Worm (Caenorhabditis elegans): ENCODE measurements around the gene F35H8.1.

Gene F35H8.1

DNA sequence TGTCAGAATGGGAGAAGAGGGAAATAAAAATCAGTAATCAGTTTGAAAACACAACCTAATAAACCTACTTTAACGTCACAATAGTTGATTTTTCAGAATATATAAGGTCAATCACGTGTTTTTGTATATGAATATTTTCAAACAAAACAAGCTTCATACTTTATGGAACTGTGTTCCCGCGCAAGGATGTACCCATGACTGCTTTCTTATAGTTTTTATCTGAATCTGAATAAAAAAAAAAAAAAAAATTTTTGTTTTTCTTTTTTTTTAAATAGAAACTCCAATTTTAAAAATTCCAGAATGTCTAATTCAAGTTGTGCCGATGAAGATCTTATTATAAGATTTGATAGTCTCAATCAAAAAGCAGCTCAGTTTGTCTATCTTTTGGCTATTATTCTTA is 24.6 kb downstream of the F35H8.1 start, which contains the start of gene sra-2:
Gene sra-2, plus strand, starts transcription at position 301 of the 400 bp plus-strand sequence.
- TF ChIP-seq pes-1 (GFP tag; IDR thresholded peaks at IDR 0.05) (no peak), B0310.2 (tag; optimal IDR thresholded peaks at IDR 0.05) (no peak), tbx-37 (GFP tag; conservative IDR thresholded peaks at IDR 0.05) (no peak)

DNA sequence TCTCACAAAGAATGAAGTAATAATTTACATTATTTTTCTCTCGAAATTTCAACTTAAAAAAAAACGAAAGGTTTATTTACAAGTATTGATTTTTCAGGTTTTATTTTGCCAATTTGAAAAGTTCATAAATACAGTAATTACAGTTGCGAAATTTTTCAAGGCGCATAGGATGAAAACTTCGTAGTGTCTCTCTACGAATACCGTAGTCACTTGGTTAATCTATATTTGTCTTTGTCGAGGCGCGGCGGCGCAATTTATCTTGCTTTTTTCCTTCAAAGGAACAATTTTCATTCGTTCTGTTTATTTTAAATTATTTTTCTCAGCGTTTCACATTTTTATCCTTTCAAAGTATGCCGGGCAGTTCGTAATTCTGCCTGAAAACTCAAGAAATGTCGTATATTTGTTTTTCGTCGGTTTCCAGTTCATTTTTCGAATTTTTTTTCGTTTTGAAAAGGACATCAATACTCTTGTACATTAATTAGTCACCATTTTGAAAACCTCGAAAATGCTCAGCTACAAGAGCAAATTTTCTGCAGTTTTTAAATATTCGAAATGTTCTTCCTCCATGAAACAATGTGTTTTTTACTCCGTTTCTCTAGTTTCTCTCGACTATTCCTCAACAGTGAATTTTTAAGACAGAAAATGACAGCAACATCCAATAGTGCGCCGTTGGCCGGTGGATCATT is 29.4 kb downstream of the F35H8.1 start, which contains the start of gene mex-6:
Gene mex-6, plus strand, starts transcription at position 636 of the 686 bp plus-strand sequence.
- no peak for TF ChIP-seq ets-7 (tag; optimal IDR thresholded peaks at IDR 0.05)
- no peak for TF ChIP-seq aly-1 (tag; optimal IDR thresholded peaks at IDR 0.05)
- no peak for TF ChIP-seq hmbx-1 (tag; optimal IDR thresholded peaks at IDR 0.05)

DNA sequence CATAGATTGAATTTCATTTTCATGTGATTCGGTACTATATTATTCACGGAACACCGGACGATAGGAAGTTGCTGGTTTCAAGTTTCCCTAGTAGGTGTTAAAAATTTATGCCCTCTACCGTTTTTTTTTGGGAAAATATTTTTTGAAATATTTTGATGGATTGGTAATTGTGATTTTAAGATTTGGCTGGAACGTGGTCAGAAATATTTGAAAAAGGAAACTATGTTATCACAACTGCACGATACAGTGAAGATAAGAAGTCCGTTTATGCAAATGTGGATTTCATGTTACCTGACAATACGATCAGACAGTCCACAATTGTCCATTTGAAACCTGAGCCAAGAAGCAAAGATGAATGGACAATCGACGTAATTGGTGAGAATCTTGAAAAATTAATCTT is 30.1 kb downstream of the F35H8.1 start, which contains the start of gene AH6.17:
Gene AH6.17, plus strand, starts transcription at position 185 of the 400 bp plus-strand sequence.
- TF ChIP-seq ceh-13 (GFP tag; optimal IDR thresholded peaks at IDR 0.05) (no peak), tbx-11 (GFP tag; IDR thresholded peaks at IDR 0.05) (no peak), tbx-37 (GFP tag; conservative IDR thresholded peaks at IDR 0.05) (no peak), aly-1 (tag; optimal IDR thresholded peaks at IDR 0.05) (no peak), hmbx-1 (tag; optimal IDR thresholded peaks at IDR 0.05) (no peak), ets-7 (tag; optimal IDR thresholded peaks at IDR 0.05) (no peak), pes-1 (GFP tag; IDR thresholded peaks at IDR 0.05) (no peak), tra-4 (tag; optimal IDR thresholded peaks at IDR 0.05) (no peak), scrt-1 (GFP tag; IDR thresholded peaks at IDR 0.05) (no peak), ceh-36 (tag; optimal IDR thresholded peaks at IDR 0.05) (no peak), F13C5.2 (tag; optimal IDR thresholded peaks at IDR 0.05) (no peak), hnd-1 (tag; optimal IDR thresholded peaks at IDR 0.05) (no peak), sea-1 (GFP tag; conservative IDR thresholded peaks at IDR 0.05) (no peak), B0310.2 (tag; optimal IDR thresholded peaks at IDR 0.05) (no peak)

DNA sequence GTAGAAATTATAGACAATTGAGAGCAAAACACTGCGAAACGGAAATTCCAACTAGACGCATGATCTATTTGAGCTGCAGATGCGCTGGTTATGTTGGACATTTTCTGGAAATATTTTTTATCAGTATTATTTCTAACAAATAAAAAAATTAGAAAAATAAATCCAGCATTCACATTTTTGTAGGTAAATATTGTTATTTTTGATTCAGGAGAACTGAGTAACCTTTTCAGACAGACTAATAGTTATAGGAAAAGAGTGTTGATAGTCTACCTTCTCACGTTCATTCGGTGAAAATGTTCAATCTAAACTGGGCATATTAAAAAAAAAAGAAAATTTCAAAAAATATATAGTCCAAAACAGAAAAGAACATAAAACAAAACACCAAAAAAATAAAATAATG is 31.5 kb downstream of the F35H8.1 start, which contains the start of gene sra-1:
Gene sra-1, minus strand, starts transcription at position 101 of the 400 bp plus-strand sequence.
- TF ChIP-seq tbx-11 (GFP tag; IDR thresholded peaks at IDR 0.05): no peak
- TF ChIP-seq ceh-13 (GFP tag; optimal IDR thresholded peaks at IDR 0.05): no peak
- no peak for TF ChIP-seq aly-1 (tag; optimal IDR thresholded peaks at IDR 0.05)
- no peak for TF ChIP-seq B0310.2 (tag; optimal IDR thresholded peaks at IDR 0.05)
- no peak for TF ChIP-seq pes-1 (GFP tag; IDR thresholded peaks at IDR 0.05)
- no peak for TF ChIP-seq hmg-4 (GFP tag; optimal IDR thresholded peaks at IDR 0.05)
- no peak for TF ChIP-seq ama-1 (optimal IDR thresholded peaks at IDR 0.05)
- TF ChIP-seq hnd-1 (tag; optimal IDR thresholded peaks at IDR 0.05): no peak
- TF ChIP-seq ceh-36 (tag; optimal IDR thresholded peaks at IDR 0.05): no peak
- no peak for TF ChIP-seq tra-4 (tag; optimal IDR thresholded peaks at IDR 0.05)
- no peak for TF ChIP-seq hmbx-1 (tag; optimal IDR thresholded peaks at IDR 0.05)
- TF ChIP-seq ets-7 (tag; optimal IDR thresholded peaks at IDR 0.05): no peak
- no peak for TF ChIP-seq tbx-37 (GFP tag; conservative IDR thresholded peaks at IDR 0.05)
- TF ChIP-seq scrt-1 (GFP tag; IDR thresholded peaks at IDR 0.05): no peak
- TF ChIP-seq sea-1 (GFP tag; conservative IDR thresholded peaks at IDR 0.05): no peak
- TF ChIP-seq F13C5.2 (tag; optimal IDR thresholded peaks at IDR 0.05): no peak
- TF ChIP-seq flt-1 (GFP tag; IDR thresholded peaks at IDR 0.05): no peak

DNA sequence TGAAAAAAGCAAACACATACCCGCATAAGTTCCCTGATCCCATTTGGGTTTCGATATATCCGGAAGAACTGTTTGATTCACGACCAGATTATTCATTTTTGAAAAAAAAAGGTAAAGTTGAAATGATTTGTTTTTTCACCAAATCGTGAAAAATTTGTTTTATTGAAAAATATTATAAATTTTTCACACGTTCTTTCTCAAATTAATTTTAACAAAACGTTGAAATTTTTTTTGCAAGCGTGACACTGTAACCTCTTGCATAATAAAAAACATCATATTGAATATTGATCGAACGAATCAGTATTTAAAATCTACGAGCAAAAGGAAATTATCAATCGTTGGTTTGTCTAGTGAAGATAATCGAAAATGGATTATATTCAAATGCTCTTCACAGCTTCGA is 34.3 kb downstream of the F35H8.1 start, which contains the start of the genes sfxn-1.1 and AH6.3:
Gene sfxn-1.1, minus strand, starts transcription at position 101 of the 400 bp plus-strand sequence.
Gene AH6.3, plus strand, starts transcription at position 275 of the 400 bp plus-strand sequence.
- TF ChIP-seq pes-1 (GFP tag; IDR thresholded peaks at IDR 0.05): no peak
- no peak for TF ChIP-seq hnd-1 (tag; optimal IDR thresholded peaks at IDR 0.05)
- TF ChIP-seq scrt-1 (GFP tag; IDR thresholded peaks at IDR 0.05): no peak
- no peak for TF ChIP-seq ama-1 (optimal IDR thresholded peaks at IDR 0.05)
- no peak for TF ChIP-seq ceh-13 (GFP tag; optimal IDR thresholded peaks at IDR 0.05)
- no peak for TF ChIP-seq ceh-36 (tag; optimal IDR thresholded peaks at IDR 0.05)
- no peak for TF ChIP-seq hmbx-1 (tag; optimal IDR thresholded peaks at IDR 0.05)
- no peak for TF ChIP-seq hmg-4 (GFP tag; optimal IDR thresholded peaks at IDR 0.05)
- no peak for TF ChIP-seq F13C5.2 (tag; optimal IDR thresholded peaks at IDR 0.05)

DNA sequence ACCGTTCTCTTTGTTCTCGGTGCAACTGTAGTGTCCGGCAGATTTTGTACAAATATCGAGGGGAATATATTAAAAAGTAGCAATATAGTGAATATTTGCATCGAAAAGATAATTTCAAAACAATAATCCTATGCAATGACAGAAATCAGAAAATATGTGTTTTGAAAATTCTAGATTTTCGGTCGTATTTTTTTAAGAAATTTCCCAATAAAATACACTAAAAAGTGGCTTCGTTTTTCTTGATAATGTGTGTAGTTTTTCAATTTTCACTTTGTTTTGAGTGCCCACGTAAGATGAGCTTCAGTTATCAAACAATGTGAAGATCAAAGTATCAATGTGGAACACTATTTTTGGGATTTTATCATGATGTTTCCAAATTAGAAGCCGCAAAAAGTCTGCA is 36.2 kb downstream of the F35H8.1 start, which contains the start of gene gcy-1:
Gene gcy-1, minus strand, starts transcription at position 101 of the 400 bp plus-strand sequence.
- TF ChIP-seq hmbx-1 (tag; optimal IDR thresholded peaks at IDR 0.05) (no peak), tbx-11 (GFP tag; IDR thresholded peaks at IDR 0.05) (no peak), F13C5.2 (tag; optimal IDR thresholded peaks at IDR 0.05) (no peak), B0310.2 (tag; optimal IDR thresholded peaks at IDR 0.05) (no peak), ama-1 (optimal IDR thresholded peaks at IDR 0.05) (no peak), ceh-13 (GFP tag; optimal IDR thresholded peaks at IDR 0.05) (no peak), hmg-4 (GFP tag; optimal IDR thresholded peaks at IDR 0.05) (no peak), hnd-1 (tag; optimal IDR thresholded peaks at IDR 0.05) (no peak), flt-1 (GFP tag; IDR thresholded peaks at IDR 0.05) (no peak), ets-7 (tag; optimal IDR thresholded peaks at IDR 0.05) (no peak)

DNA sequence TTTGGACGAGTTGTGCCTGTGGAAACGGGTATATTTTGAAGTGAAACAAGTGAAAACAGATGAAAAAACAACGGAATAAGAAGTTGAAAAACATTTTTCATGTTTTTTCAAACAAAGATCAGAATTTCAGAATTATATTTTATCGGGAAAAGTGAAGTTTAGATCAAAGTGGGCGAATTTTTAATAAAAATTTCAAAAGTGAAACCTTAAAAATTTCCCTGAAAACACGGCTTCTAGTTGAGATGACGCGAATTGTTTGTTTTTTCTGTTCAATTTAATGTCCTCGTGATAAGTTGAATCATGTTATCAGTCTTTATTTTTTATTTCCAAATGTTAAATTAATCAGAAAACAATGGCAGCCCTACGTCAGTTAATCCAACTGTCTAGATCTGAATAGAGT is 45.9 kb downstream of the F35H8.1 start, which contains the start of gene gcy-3:
Gene gcy-3, minus strand, starts transcription at position 101 of the 400 bp plus-strand sequence.
- TF ChIP-seq hnd-1 (tag; optimal IDR thresholded peaks at IDR 0.05) (no peak), flt-1 (GFP tag; IDR thresholded peaks at IDR 0.05) (no peak), ceh-36 (tag; optimal IDR thresholded peaks at IDR 0.05) (no peak), tbx-11 (GFP tag; IDR thresholded peaks at IDR 0.05) (no peak), scrt-1 (GFP tag; IDR thresholded peaks at IDR 0.05) (no peak), F13C5.2 (tag; optimal IDR thresholded peaks at IDR 0.05) (no peak), B0310.2 (tag; optimal IDR thresholded peaks at IDR 0.05) (no peak), aly-1 (tag; optimal IDR thresholded peaks at IDR 0.05) (no peak), ceh-13 (GFP tag; optimal IDR thresholded peaks at IDR 0.05) (no peak), hmg-4 (GFP tag; optimal IDR thresholded peaks at IDR 0.05) (no peak), sea-1 (GFP tag; conservative IDR thresholded peaks at IDR 0.05) (no peak), ama-1 (optimal IDR thresholded peaks at IDR 0.05) (no peak), tbx-37 (GFP tag; conservative IDR thresholded peaks at IDR 0.05) (no peak), hmbx-1 (tag; optimal IDR thresholded peaks at IDR 0.05) (no peak), ets-7 (tag; optimal IDR thresholded peaks at IDR 0.05) (no peak), pes-1 (GFP tag; IDR thresholded peaks at IDR 0.05) (no peak), tra-4 (tag; optimal IDR thresholded peaks at IDR 0.05) (no peak)

All from whole organism, early embryonic.